Fruit fly (Drosophila melanogaster) whole organism, wandering third instar larva: Measurements from ENCODE around the gene CG7326.

ENCODE experiments used
- CG32264 ChIP-seq: fragments of 200-800 bp; sonication (Bioruptor generic); optimal IDR thresholded peaks from 2 replicates; lab custom pipeline; 2016; ENCODE audit warnings: missing biosample characterization, missing genetic modification characterization
- CG9705 ChIP-seq: fragments of 200-800 bp; sonication (Bioruptor generic); optimal IDR thresholded peaks from 2 replicates; lab custom pipeline; 2018; ENCODE audit warnings: missing biosample characterization, mild to moderate bottlenecking, missing genetic modification characterization
- Dfd ChIP-seq: fragments of >200 bp; optimal IDR thresholded peaks from 2 replicates; lab custom pipeline; 2017; ENCODE audit warnings: missing biosample characterization, missing genetic modification characterization
- Dif ChIP-seq: fragments of 200-275, 200-300 bp; sonication (Bioruptor generic); optimal IDR thresholded peaks from 2 replicates; lab custom pipeline; 2018; ENCODE audit warnings: missing biosample characterization, missing genetic modification characterization; ENCODE audit not compliant: partially characterized antibody
- GATAd ChIP-seq: sonication (Bioruptor generic); optimal IDR thresholded peaks from 2 replicates; lab custom pipeline; 2016; ENCODE audit warnings: missing biosample characterization, missing genetic modification characterization
- HLH106 ChIP-seq: fragments of 200-800 bp; optimal IDR thresholded peaks from 3 replicates; lab custom pipeline; 2019; ENCODE audit warnings: missing biosample characterization, mild to moderate bottlenecking, missing genetic modification characterization, moderate library complexity
- Hnf4 ChIP-seq: fragments of 200-800 bp; sonication (Bioruptor generic); optimal IDR thresholded peaks from 2 replicates; lab custom pipeline; 2016; ENCODE audit warnings: missing biosample characterization, mild to moderate bottlenecking, missing genetic modification characterization
- Hr78 ChIP-seq: fragments of >200 bp; optimal IDR thresholded peaks from 2 replicates; lab custom pipeline; 2017; ENCODE audit warnings: missing biosample characterization, missing genetic modification characterization
- Hr83 ChIP-seq: fragments of 200-300 bp; sonication (Bioruptor generic); optimal IDR thresholded peaks from 2 replicates; lab custom pipeline; 2016; ENCODE audit warnings: missing biosample characterization, mild to moderate bottlenecking, missing genetic modification characterization, moderate library complexity; ENCODE audit not compliant: poor library complexity, severe bottlenecking
- Jra ChIP-seq: sonication (Bioruptor generic); optimal IDR thresholded peaks from 2 replicates; lab custom pipeline; 2016; ENCODE audit warnings: missing biosample characterization, missing genetic modification characterization
- Mio ChIP-seq: sonication (Bioruptor generic); optimal IDR thresholded peaks from 2 replicates; lab custom pipeline; 2016; ENCODE audit warnings: missing biosample characterization, missing genetic modification characterization
- Myc ChIP-seq: fragments of >200 bp; optimal IDR thresholded peaks from 2 replicates; lab custom pipeline; 2017
- N ChIP-seq: fragments of >200 bp; optimal IDR thresholded peaks from 2 replicates; lab custom pipeline; 2018; ENCODE audit warnings: missing biosample characterization, missing external identifiers, missing genetic modification characterization
- OdsH ChIP-seq: fragments of 200-800 bp; sonication (Bioruptor generic); optimal IDR thresholded peaks from 2 replicates; lab custom pipeline; 2016; ENCODE audit warnings: missing biosample characterization, mild to moderate bottlenecking, missing genetic modification characterization
- Rel ChIP-seq, 2 experiments: fragments of 200-800 bp; sonication (Bioruptor generic) in 1 of 2; optimal IDR thresholded peaks; 2 replicates in 1 of 2; 3 replicates in 1 of 2; lab custom pipeline; 2016 to 2019; ENCODE audit warnings: mild to moderate bottlenecking in 2 of 2, missing biosample characterization in 2 of 2, missing genetic modification characterization in 2 of 2, moderate library complexity in 1 of 2
- Sp1 ChIP-seq: fragments of 200-800 bp; sonication (Bioruptor generic); optimal IDR thresholded peaks from 3 replicates; lab custom pipeline; 2019; ENCODE audit warnings: missing biosample characterization, mild to moderate bottlenecking, missing genetic modification characterization, moderate library complexity
- Vsx2 ChIP-seq: fragments of 200-300, 225-300 bp; sonication (Bioruptor generic); optimal IDR thresholded peaks from 2 replicates; lab custom pipeline; 2018; ENCODE audit warnings: missing biosample characterization, missing genetic modification characterization; ENCODE audit not compliant: partially characterized antibody
- brk ChIP-seq: fragments of 200-800 bp; sonication (Bioruptor generic); optimal IDR thresholded peaks from 2 replicates; lab custom pipeline; 2016; ENCODE audit warnings: missing biosample characterization, mild to moderate bottlenecking, missing genetic modification characterization
- dl ChIP-seq, 2 experiments: fragments of 175-275, 200-275 bp in 1 of 2; fragments of 200-275 bp in 1 of 2; sonication (Bioruptor generic); optimal IDR thresholded peaks; lab custom pipeline; 2018; ENCODE audit warnings: mild to moderate bottlenecking in 2 of 2, missing biosample characterization in 2 of 2, missing genetic modification characterization in 2 of 2, moderate library complexity in 2 of 2; ENCODE audit not compliant: partially characterized antibody in 2 of 2, insufficient read depth in 1 of 2
- dmrt93B ChIP-seq: fragments of 200-800 bp; sonication (Bioruptor generic); optimal IDR thresholded peaks from 2 replicates; lab custom pipeline; 2018; ENCODE audit warnings: missing biosample characterization, mild to moderate bottlenecking, missing genetic modification characterization
- dsf ChIP-seq: sonication (Bioruptor generic); optimal IDR thresholded peaks from 2 replicates; lab custom pipeline; 2016; ENCODE audit warnings: missing biosample characterization, missing genetic modification characterization, borderline replicate concordance
- ey ChIP-seq: fragments of 200-800 bp; sonication (Bioruptor generic); optimal IDR thresholded peaks from 2 replicates; lab custom pipeline; 2016; ENCODE audit warnings: missing biosample characterization, missing genetic modification characterization
- foxo ChIP-seq, 2 experiments: fragments of 200-800 bp; sonication (Bioruptor generic); optimal IDR thresholded peaks; 2 replicates in 1 of 2; 3 replicates in 1 of 2; lab custom pipeline; 2016 to 2017; ENCODE audit warnings: missing biosample characterization in 2 of 2, missing genetic modification characterization in 2 of 2
- fru ChIP-seq: fragments of 200-800 bp; sonication (Bioruptor generic); optimal IDR thresholded peaks from 3 replicates; lab custom pipeline; 2016; ENCODE audit warnings: missing biosample characterization, mild to moderate bottlenecking, missing genetic modification characterization
- h ChIP-seq: fragments of 200-800 bp; sonication (Bioruptor generic); optimal IDR thresholded peaks from 3 replicates; lab custom pipeline; 2016; ENCODE audit warnings: missing biosample characterization, mild to moderate bottlenecking, missing genetic modification characterization
- jim ChIP-seq: fragments of 175-275, 200-325 bp; sonication (Bioruptor generic); optimal IDR thresholded peaks from 2 replicates; lab custom pipeline; 2016; ENCODE audit warnings: missing biosample characterization, mild to moderate bottlenecking, missing genetic modification characterization
- lola ChIP-seq: fragments of >200 bp; optimal IDR thresholded peaks from 2 replicates; lab custom pipeline; 2017; ENCODE audit warnings: missing biosample characterization, missing genetic modification characterization
- pan ChIP-seq: fragments of >200 bp; optimal IDR thresholded peaks from 2 replicates; lab custom pipeline; 2017
- psq ChIP-seq: fragments of 200-800 bp; sonication (Bioruptor generic); optimal IDR thresholded peaks from 3 replicates; lab custom pipeline; 2017; ENCODE audit warnings: missing biosample characterization, mild to moderate bottlenecking, missing genetic modification characterization, moderate library complexity
- sage ChIP-seq: fragments of 200-800 bp; sonication (Bioruptor generic); optimal IDR thresholded peaks from 2 replicates; lab custom pipeline; 2016; ENCODE audit warnings: missing biosample characterization, mild to moderate bottlenecking, missing genetic modification characterization
- sv ChIP-seq: fragments of 200-800 bp; sonication (Bioruptor generic); optimal IDR thresholded peaks from 3 replicates; lab custom pipeline; 2016; ENCODE audit warnings: missing biosample characterization, missing genetic modification characterization
- tai ChIP-seq: sonication (Bioruptor generic); optimal IDR thresholded peaks from 2 replicates; lab custom pipeline; 2016; ENCODE audit warnings: missing biosample characterization, missing genetic modification characterization
- woc ChIP-seq: sonication (Bioruptor generic); optimal IDR thresholded peaks from 2 replicates; lab custom pipeline; 2016; ENCODE audit warnings: missing biosample characterization, mild to moderate bottlenecking, missing genetic modification characterization

Gene CG7326

DNA sequence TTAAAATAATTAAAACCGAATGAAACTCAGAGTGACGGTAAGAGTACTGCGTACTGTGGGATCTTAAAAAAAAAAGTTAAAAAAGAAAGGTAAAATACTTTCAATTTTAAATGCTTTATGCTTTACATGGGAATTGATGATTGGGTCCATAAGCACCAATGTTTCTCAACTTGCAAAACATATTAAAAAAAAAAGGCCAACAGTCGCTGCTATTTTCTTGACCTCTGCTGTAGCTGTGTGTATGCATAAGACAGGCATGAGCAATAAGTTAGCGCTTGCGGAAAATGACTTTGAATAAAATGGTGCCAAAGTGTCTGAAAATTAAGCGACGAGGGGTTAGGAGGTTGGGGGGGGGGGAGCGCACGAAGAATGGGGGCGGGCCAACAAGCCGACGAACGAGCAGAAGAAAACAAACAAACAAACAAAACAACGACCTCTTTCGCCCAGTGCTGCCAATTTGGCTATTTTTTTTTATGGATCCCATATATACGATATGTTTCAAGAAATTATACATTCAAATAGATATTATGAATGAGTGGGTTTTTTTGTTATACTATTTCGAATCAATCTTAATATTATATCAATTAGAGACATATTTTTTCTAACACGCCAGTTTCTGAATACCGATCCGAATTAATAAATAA, 6.0 kb upstream of the CG7326 start (continued):
- TF ChIP-seq Vsx2 (GFP tag; lab: Kevin White, UChicago) (no peak), dsf (GFP tag; lab: Kevin White, UChicago) (no peak), psq (GFP tag; lab: Kevin White, UChicago) (peak; percentile 54), pan (lab: Kevin White, UChicago) (no peak)

DNA sequence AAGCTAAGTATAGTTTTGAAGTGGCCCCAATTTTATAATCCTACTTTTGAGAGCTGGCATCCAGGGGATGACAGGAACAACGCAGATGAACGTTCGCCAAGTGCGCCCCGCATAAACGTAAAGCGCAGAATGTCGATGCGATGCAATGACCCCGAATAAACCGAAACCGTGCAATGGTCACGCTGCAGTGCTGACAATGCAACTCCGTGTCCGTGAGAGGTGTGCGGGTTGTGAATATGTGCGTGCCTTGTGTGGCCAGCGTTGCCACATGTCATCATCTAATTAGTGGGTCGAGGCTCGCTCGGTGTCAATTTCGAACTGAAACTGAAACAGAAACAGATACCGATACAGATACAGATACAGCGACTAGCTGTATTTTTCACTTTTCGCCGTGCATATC, 4.6 kb upstream of the CG7326 start:
- TF ChIP-seq HLH106, result no peak
- no peak for TF ChIP-seq woc (GFP tag; lab: Kevin White, UChicago)
- TF ChIP-seq Rel (GFP tag; optimal IDR thresholded peaks at IDR 0.05; lab: Kevin White, UChicago), result no peak
- TF ChIP-seq Rel (tag; optimal IDR thresholded peaks at IDR 0.05; lab: Kevin White, UChicago), result no peak
- no peak for TF ChIP-seq Mio (GFP tag; lab: Kevin White, UChicago)
- TF ChIP-seq N (GFP tag; lab: Kevin White, UChicago), result no peak
- no peak for TF ChIP-seq fru (GFP tag; lab: Kevin White, UChicago)
- TF ChIP-seq tai, result no peak
- TF ChIP-seq GATAd (GFP tag; lab: Kevin White, UChicago), result no peak
- no peak for TF ChIP-seq Dfd (GFP tag; lab: Kevin White, UChicago)
- no peak for TF ChIP-seq Sp1 (GFP tag; lab: Kevin White, UChicago)
- TF ChIP-seq sage (GFP tag; lab: Kevin White, UChicago), result no peak
- no peak for TF ChIP-seq dl (GFP tag; optimal IDR thresholded peaks at IDR 0.05; lab: Kevin White, UChicago; ENCODE audit: insufficient read depth in 1 of 2, partially characterized antibody in 2 of 2)
- no peak for TF ChIP-seq lola
- TF ChIP-seq foxo (GFP tag; optimal IDR thresholded peaks at IDR 0.05; lab: Kevin White, UChicago), result no peak
- no peak for TF ChIP-seq OdsH (GFP tag; lab: Kevin White, UChicago)
- TF ChIP-seq Hr83 (GFP tag; lab: Kevin White, UChicago), result no peak
- TF ChIP-seq Hnf4 (GFP tag; lab: Kevin White, UChicago), result no peak
- TF ChIP-seq, all 38 proteins: peak for 0

DNA sequence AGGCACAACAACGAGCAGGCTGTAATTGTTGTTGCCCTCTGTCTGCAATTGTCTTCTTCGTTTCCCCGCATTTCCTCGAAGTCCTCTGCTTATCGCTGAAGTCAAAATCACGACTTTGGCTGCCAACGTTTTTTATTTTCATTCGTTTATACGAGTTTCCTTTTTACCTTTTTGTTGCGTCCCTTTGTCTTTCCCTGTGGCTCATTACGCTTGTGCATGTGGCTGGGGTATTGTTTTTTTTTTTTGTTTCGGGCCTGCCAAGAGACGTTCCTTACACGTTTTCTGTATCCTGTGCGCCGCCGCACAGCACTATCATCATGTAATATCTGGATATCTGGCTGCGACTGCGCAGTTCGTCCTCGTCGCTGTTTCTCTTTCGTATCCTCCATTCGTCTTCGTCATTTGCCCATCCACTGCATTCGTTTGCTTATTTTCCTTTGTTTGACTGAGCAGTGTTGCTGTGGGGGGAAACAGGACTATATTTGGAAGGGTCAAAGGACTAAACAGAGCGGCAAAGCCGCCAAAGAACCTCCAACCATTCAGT, 2.8 kb upstream of the CG7326 start:
- TF ChIP-seq dmrt93B, result no peak
- TF ChIP-seq psq (GFP tag; lab: Kevin White, UChicago), result peak; percentile 73
- TF ChIP-seq jim, result no peak

DNA sequence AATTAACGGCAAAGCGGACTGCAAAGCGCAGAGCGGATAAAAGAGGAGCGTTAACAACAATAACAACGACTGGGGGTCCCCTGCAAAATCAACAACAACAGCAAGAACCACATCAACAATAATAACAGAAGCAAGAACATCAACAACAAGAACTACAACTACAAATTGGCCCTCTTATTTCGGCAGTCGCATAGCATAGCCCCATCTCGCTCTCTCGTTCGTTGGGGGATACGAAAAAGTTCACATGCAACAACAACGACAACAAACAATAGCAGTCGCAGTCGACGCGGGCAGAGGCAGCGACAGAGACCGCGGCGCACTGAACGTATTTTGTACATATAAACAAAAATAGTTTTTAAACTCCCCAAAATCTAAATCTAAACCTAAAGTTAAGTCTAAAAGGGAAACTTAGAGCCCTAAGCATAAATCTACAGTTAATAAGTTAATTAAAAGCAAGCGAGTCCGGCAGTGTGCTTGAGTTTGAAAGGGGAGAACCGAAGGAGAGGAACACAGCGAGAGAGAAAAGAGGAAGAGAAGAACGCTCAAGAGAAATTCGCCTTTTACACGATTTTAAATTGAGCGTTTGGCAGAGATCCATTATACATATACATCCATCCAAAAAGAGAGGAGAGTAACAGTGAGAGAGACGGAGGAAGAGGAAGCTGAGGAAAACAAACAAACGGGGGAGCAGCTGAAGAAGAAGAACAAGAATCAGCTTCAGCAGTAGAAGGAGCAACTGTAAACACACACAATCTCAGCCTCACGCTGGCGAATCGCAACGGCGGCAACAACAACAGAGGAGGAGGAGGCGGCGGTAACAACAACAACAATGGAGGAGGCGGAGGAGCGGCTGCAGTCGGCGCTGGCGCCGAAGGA, 1.1 kb upstream of the CG7326 start:
- TF ChIP-seq Sp1 (GFP tag; lab: Kevin White, UChicago), result no peak
- TF ChIP-seq Myc (lab: Kevin White, UChicago), result no peak
- TF ChIP-seq dl (GFP tag; optimal IDR thresholded peaks at IDR 0.05; lab: Kevin White, UChicago; ENCODE audit: insufficient read depth in 1 of 2, partially characterized antibody in 2 of 2), result peak in 1 of 2 experiments; percentile 61
- no peak for TF ChIP-seq Rel (GFP tag; optimal IDR thresholded peaks at IDR 0.05; lab: Kevin White, UChicago)
- TF ChIP-seq Rel (tag; optimal IDR thresholded peaks at IDR 0.05; lab: Kevin White, UChicago), result peak; percentile 52
- peak; percentile 82 for TF ChIP-seq psq (GFP tag; lab: Kevin White, UChicago)
- peak; percentile 19 for TF ChIP-seq Dif
- TF ChIP-seq, all 38 proteins: peak for 4

DNA sequence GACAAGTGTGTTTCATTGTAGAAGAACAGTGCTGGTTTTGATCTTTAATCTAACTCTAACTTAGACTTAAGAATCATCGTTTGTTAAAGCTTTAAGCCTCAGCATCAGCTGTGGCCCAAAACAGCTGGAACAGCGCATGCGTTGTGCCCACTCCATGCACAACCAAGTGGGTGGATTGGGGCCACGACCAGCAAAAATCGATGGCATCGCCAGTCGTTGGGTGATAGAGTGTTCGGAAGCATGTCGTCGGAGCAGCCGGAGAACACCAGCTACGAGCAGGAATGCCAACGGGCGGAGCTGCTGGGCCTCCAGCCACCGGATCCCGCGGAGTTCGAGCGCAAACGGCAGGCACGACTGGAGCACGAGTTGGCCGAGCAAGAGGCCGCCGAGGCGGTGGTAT, 3.5 kb downstream of the CG7326 start, which contains the start of gene CG32544:
CG32544 (plus strand) TSS at position 211 of the 400 bp plus-strand sequence.
- no peak for TF ChIP-seq Hnf4 (GFP tag; lab: Kevin White, UChicago)
- no peak for TF ChIP-seq dl (GFP tag; optimal IDR thresholded peaks at IDR 0.05; lab: Kevin White, UChicago; ENCODE audit: insufficient read depth in 1 of 2, partially characterized antibody in 2 of 2)
- no peak for TF ChIP-seq HLH106
- no peak for TF ChIP-seq CG9705 (GFP tag; lab: Kevin White, UChicago)
- TF ChIP-seq h (GFP tag; lab: Kevin White, UChicago), result no peak
- TF ChIP-seq Jra (GFP tag; lab: Kevin White, UChicago), result no peak
- no peak for TF ChIP-seq Hr78 (GFP tag; lab: Kevin White, UChicago)
- no peak for TF ChIP-seq tai
- TF ChIP-seq OdsH (GFP tag; lab: Kevin White, UChicago), result no peak
- no peak for TF ChIP-seq sv (GFP tag; lab: Kevin White, UChicago)
- no peak for TF ChIP-seq Rel (GFP tag; optimal IDR thresholded peaks at IDR 0.05; lab: Kevin White, UChicago)
- TF ChIP-seq Rel (tag; optimal IDR thresholded peaks at IDR 0.05; lab: Kevin White, UChicago), result no peak
- no peak for TF ChIP-seq dmrt93B
- TF ChIP-seq ey, result no peak
- TF ChIP-seq jim, result no peak
- no peak for TF ChIP-seq CG32264
- TF ChIP-seq fru (GFP tag; lab: Kevin White, UChicago), result no peak
- no peak for TF ChIP-seq foxo (GFP tag; optimal IDR thresholded peaks at IDR 0.05; lab: Kevin White, UChicago)
- no peak for TF ChIP-seq brk (GFP tag; lab: Kevin White, UChicago)
